Worm (Caenorhabditis elegans) whole organism, young adult: ENCODE measurements around the gene syg-1.

Experiments used
- F39B2.1 ChIP-seq: fragments of 200-800 bp; sonication (Bioruptor generic); IDR thresholded peaks from 2 replicates; pipeline ENCODE4 v1.3.6; 2022; ENCODE audit warnings: missing genetic modification reagents, missing genetic modification characterization, missing compliant biosample characterization
- ama-1 ChIP-seq, 3 experiments: fragments of 150-350 bp in 1 of 3; sonication (generic microtip) in 2 of 3; optimal IDR thresholded peaks; 2 replicates each; lab custom pipeline; 2014 to 2018; ENCODE audit warnings: missing biosample characterization in 2 of 3, missing genetic modification characterization in 2 of 3, missing genetic modification reagents in 2 of 3
- ccch-3 ChIP-seq: fragments of 200-800 bp; sonication (Bioruptor generic); optimal IDR thresholded peaks from 2 replicates; lab custom pipeline; 2018; ENCODE audit warnings: mild to moderate bottlenecking, missing genetic modification characterization, missing compliant biosample characterization
- ceh-91 ChIP-seq: fragments of 200-800 bp; sonication (Bioruptor generic); IDR thresholded peaks from 2 replicates; pipeline ENCODE4 v1.3.6; 2022; ENCODE audit warnings: missing genetic modification reagents, missing genetic modification characterization, missing compliant biosample characterization
- him-1 ChIP-seq: sonication (generic microtip); optimal IDR thresholded peaks from 2 replicates; lab custom pipeline; 2016; ENCODE audit warnings: missing genotype, missing genetic modification reagents, missing genetic modification characterization, missing compliant biosample characterization
- rcor-1 ChIP-seq: fragments of 200-800 bp; sonication (Bioruptor generic); IDR thresholded peaks from 2 replicates; pipeline ENCODE4 v1.3.6; 2022; ENCODE audit warnings: missing genetic modification reagents, missing genetic modification characterization, missing compliant biosample characterization
- snpc-4 ChIP-seq, 5 experiments: fragments of 150-350 bp in 1 of 5; sonication (generic microtip) in 4 of 5; optimal IDR thresholded peaks; 2 replicates each; lab custom pipeline; 2014 to 2018; ENCODE audit warnings: missing genetic modification characterization in 5 of 5, missing biosample characterization in 3 of 5, antibody characterized with exemption in 2 of 5, mild to moderate bottlenecking in 2 of 5, missing compliant biosample characterization in 2 of 5, missing genotype in 2 of 5, moderate library complexity in 2 of 5, missing genetic modification reagents in 1 of 5
- unc-62 ChIP-seq: fragments of 150-350 bp; optimal IDR thresholded peaks from 2 replicates; lab custom pipeline; 2014; ENCODE audit warnings: missing biosample characterization, missing genetic modification reagents, missing genetic modification characterization
- ztf-3 ChIP-seq: fragments of 200-800 bp; sonication (Bioruptor generic); optimal IDR thresholded peaks from 2 replicates; lab custom pipeline; 2018; ENCODE audit warnings: mild to moderate bottlenecking, missing genetic modification characterization, missing compliant biosample characterization

DNA sequence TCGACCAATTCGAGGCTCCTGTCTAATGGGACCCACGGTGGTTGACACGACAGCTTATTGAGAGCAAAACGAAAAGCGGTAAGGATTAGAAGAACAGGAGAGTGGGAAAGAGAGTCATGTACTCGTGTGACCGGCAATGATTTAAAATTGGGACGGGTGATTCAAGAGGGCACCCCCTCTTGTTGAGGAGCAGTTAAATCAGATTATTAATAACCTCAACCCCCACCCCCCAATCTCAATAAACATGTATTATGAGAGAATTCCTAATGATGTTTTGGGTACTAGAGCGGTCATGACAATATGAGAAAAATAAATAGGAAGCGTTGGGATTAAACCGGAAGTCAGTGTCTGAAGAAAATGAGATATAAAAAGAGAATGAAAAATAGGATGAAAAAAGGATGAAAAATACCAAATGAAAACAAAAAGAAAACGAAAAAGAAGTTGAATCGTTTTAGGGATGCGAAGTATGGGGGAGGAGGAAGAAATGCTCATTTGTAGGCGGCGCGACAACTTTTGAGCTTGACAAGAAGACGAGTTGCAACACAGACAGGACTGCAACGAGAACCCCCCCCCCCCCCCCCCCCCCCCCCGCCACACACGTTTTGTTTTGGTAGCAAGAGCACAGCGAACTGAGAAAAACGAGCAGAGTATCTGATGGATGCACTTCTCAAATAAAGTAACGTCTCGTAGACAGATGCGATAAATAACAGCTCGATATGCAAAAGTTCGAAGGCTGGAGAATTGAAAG, 2.0 kb upstream of the syg-1 start:
- TF ChIP-seq him-1 (tag; lab: Kevin White, UChicago) (no peak), F39B2.1 (no peak), snpc-4 (GFP tag; optimal IDR thresholded peaks at IDR 0.05; lab: Kevin White, UChicago) (no peak), snpc-4 (tag; optimal IDR thresholded peaks at IDR 0.05; lab: Kevin White, UChicago) (no peak), ccch-3 (GFP tag; lab: Kevin White, UChicago) (no peak), unc-62 (GFP tag; lab: Kevin White, UChicago) (no peak), ceh-91 (GFP tag; lab: Robert Waterston, UW) (no peak), rcor-1 (GFP tag; lab: Robert Waterston, UW) (no peak), ama-1 (optimal IDR thresholded peaks at IDR 0.05; lab: Kevin White, UChicago) (no peak), ama-1 (GFP tag; optimal IDR thresholded peaks at IDR 0.05; lab: Kevin White, UChicago) (no peak), ztf-3 (GFP tag; lab: Kevin White, UChicago) (no peak)
